Fruit fly (Drosophila melanogaster): Measurements from ENCODE around the gene CG46320.
A peak's percentile ranks its signal among the peaks of the same experiment; 100 is the strongest.

Gene CG46320

dm6 chr3L:5789663-5790062, 125.7 kb downstream of the CG46320 start (continued):
- no peak for TF ChIP-seq psq (GFP tag; optimal IDR thresholded peaks at IDR 0.05)
- no peak for TF ChIP-seq CG7745 (tag; optimal IDR thresholded peaks at IDR 0.05)
- TF ChIP-seq MBD-R2 (GFP tag; IDR thresholded peaks at IDR 0.05) = no peak; the same call in 1 of the 2 replicates
- no peak for TF ChIP-seq Awh (GFP tag; IDR thresholded peaks at IDR 0.05)
- TF ChIP-seq al (GFP tag; IDR thresholded peaks at IDR 0.05) = no peak
- no peak for TF ChIP-seq CG11085 (GFP tag; IDR thresholded peaks at IDR 0.05)
- TF ChIP-seq tap (tag; optimal IDR thresholded peaks at IDR 0.05) = no peak
- no peak for TF ChIP-seq nau (GFP tag; optimal IDR thresholded peaks at IDR 0.05)
- no peak for TF ChIP-seq ranshi (GFP tag; IDR thresholded peaks at IDR 0.05)
- no peak for TF ChIP-seq Myb (GFP tag; optimal IDR thresholded peaks at IDR 0.05)
- TF ChIP-seq CG15601 (tag; optimal IDR thresholded peaks at IDR 0.05) = peak; percentile 63
- no peak; the same call in 1 of the 2 replicates for TF ChIP-seq CG31441 (GFP tag; IDR thresholded peaks at IDR 0.05)
- TF ChIP-seq PHDP (tag; optimal IDR thresholded peaks at IDR 0.05) = peak; percentile 43
- TF ChIP-seq sr (GFP tag; IDR thresholded peaks at IDR 0.05) = peak; percentile 95
- no peak for TF ChIP-seq CG7786 (GFP tag; optimal IDR thresholded peaks at IDR 0.05)
- TF ChIP-seq CG10321 (GFP tag; IDR thresholded peaks at IDR 0.05) = no peak
- no peak for TF ChIP-seq tio (GFP tag; optimal IDR thresholded peaks at IDR 0.05)
- no peak for TF ChIP-seq nerfin-1 (tag; optimal IDR thresholded peaks at IDR 0.05)
- no peak; the same call in 1 of the 2 replicates for TF ChIP-seq Xrp1 (GFP tag; IDR thresholded peaks at IDR 0.05)
- peak in 1 of 3 experiments; percentile 28 for TF ChIP-seq Stat92E (GFP tag; optimal IDR thresholded peaks at IDR 0.05)
- TF ChIP-seq CG6654 (GFP tag; optimal IDR thresholded peaks at IDR 0.05) = no peak
- TF ChIP-seq Oli (tag; optimal IDR thresholded peaks at IDR 0.05) = no peak
- TF ChIP-seq pan (optimal IDR thresholded peaks at IDR 0.05) = no peak
- peak in 1 of 2 experiments; percentile 36 for TF ChIP-seq pan (GFP tag; optimal IDR thresholded peaks at IDR 0.05 in 1 of 2, IDR thresholded peaks at IDR 0.05 in 1 of 2)
- no peak for TF ChIP-seq CG32772 (GFP tag; IDR thresholded peaks at IDR 0.05)
- no peak for TF ChIP-seq z (GFP tag; IDR thresholded peaks at IDR 0.05)
- no peak for TF ChIP-seq Nf-YA (GFP tag; IDR thresholded peaks at IDR 0.05)
- TF ChIP-seq CG30431 (GFP tag; optimal IDR thresholded peaks at IDR 0.05) = no peak
- peak; percentile 8 for TF ChIP-seq Hsf (GFP tag; optimal IDR thresholded peaks at IDR 0.05)
- no peak for TF ChIP-seq D (optimal IDR thresholded peaks at IDR 0.05)
- no peak for TF ChIP-seq D (GFP tag; optimal IDR thresholded peaks at IDR 0.05)
- TF ChIP-seq tx (GFP tag; optimal IDR thresholded peaks at IDR 0.05) = no peak
- TF ChIP-seq Antp (GFP tag; optimal IDR thresholded peaks at IDR 0.05) = peak; percentile 2
- TF ChIP-seq CG4360 (GFP tag; IDR thresholded peaks at IDR 0.05) = no peak
- no peak for TF ChIP-seq CG4328 (GFP tag; optimal IDR thresholded peaks at IDR 0.05)
- TF ChIP-seq Deaf1 (tag; optimal IDR thresholded peaks at IDR 0.05) = no peak
- no peak for TF ChIP-seq btn (GFP tag; optimal IDR thresholded peaks at IDR 0.05)
- peak; percentile 45 for TF ChIP-seq CG2116 (GFP tag; optimal IDR thresholded peaks at IDR 0.05)
- TF ChIP-seq HLH4C (GFP tag; IDR thresholded peaks at IDR 0.05; ENCODE audit: partially characterized antibody) = no peak
- TF ChIP-seq fru (optimal IDR thresholded peaks at IDR 0.05) = no peak
- no peak for TF ChIP-seq fd3F (GFP tag; optimal IDR thresholded peaks at IDR 0.05)
- no peak for TF ChIP-seq CkIIα-i1 (GFP tag; IDR thresholded peaks at IDR 0.05)
- TF ChIP-seq vnd (GFP tag; IDR thresholded peaks at IDR 0.05; ENCODE audit: partially characterized antibody) = no peak
- TF ChIP-seq CG17186 (GFP tag; optimal IDR thresholded peaks at IDR 0.05) = peak; percentile 37
- peak; percentile 94 for TF ChIP-seq sens (GFP tag)
- TF ChIP-seq CG10543 (GFP tag; optimal IDR thresholded peaks at IDR 0.05) = no peak
- no peak for TF ChIP-seq CG9727 (GFP tag; optimal IDR thresholded peaks at IDR 0.05)
- no peak for TF ChIP-seq br (optimal IDR thresholded peaks at IDR 0.05)
- no peak for TF ChIP-seq E2f1 (GFP tag; IDR thresholded peaks at IDR 0.05)
- peak; percentile 21; the same call in 1 of the 2 replicates for TF ChIP-seq Rx (GFP tag; IDR thresholded peaks at IDR 0.05)
- peak; percentile 71 for TF ChIP-seq CG1603 (tag; optimal IDR thresholded peaks at IDR 0.05)
- TF ChIP-seq Elba2 (GFP tag; optimal IDR thresholded peaks at IDR 0.05) = no peak
- TF ChIP-seq ssp (GFP tag; IDR thresholded peaks at IDR 0.05) = no peak
